Worm (Caenorhabditis elegans) whole organism, early embryonic: ENCODE results near the gene rha-1.

Experiments
- ama-1 ChIP-seq: fragments of 150-350 bp; optimal IDR thresholded peaks from 2 replicates; lab custom pipeline; 2014
- ceh-36 ChIP-seq: sonication (generic microtip); optimal IDR thresholded peaks from 2 replicates; lab custom pipeline; 2016; ENCODE audit warnings: missing genetic modification characterization, inconsistent platforms, missing compliant biosample characterization
- hmg-4 ChIP-seq: fragments of 200-800 bp; sonication (Bioruptor generic); optimal IDR thresholded peaks from 2 replicates; lab custom pipeline; 2018; ENCODE audit warnings: mild to moderate bottlenecking, missing genetic modification characterization, missing compliant biosample characterization
- hnd-1 ChIP-seq: sonication (generic microtip); optimal IDR thresholded peaks from 2 replicates; lab custom pipeline; 2016; ENCODE audit warnings: missing genetic modification characterization, missing compliant biosample characterization
- tbx-11 ChIP-seq: fragments of 200-800 bp; sonication (Bioruptor generic); IDR thresholded peaks from 2 replicates; pipeline ENCODE4 v1.3.6; 2022; ENCODE audit warnings: missing genetic modification characterization, missing compliant biosample characterization
- tra-4 ChIP-seq: sonication (generic microtip); optimal IDR thresholded peaks from 2 replicates; lab custom pipeline; 2017; ENCODE audit warnings: missing genetic modification characterization, missing compliant biosample characterization

DNA sequence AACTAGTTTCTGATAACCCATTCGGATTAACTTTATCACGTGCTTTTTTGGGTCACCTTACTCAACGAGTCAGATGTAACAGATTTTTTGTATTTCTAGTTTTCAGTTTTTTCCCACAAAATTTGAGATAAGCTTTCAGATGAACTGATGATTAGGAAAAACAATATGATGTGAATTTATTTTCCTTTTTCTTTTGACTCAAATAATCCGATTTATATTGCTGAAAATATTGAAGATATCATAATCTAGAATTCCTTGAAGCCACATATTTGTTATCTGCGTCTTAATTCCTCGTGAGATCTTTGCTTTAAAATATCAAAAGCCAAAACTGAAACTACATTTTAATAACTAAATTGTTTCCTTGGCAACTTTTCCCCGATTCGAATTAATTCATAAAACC, 33.2 kb upstream of the rha-1 start:
- TF ChIP-seq ceh-36 (tag; lab: Kevin White, UChicago) (no peak), ama-1 (lab: Kevin White, UChicago) (no peak), hnd-1 (tag; lab: Kevin White, UChicago) (no peak), tbx-11 (GFP tag; lab: Robert Waterston, UW) (no peak), tra-4 (no peak), hmg-4 (GFP tag; lab: Kevin White, UChicago) (no peak)
